Worm (Caenorhabditis elegans) whole organism, L3 larva: ENCODE results near the gene F54C8.7.

Experiments used
- ZK546.5 ChIP-seq: sonication (generic microtip); optimal IDR thresholded peaks from 2 replicates; lab custom pipeline; 2017; ENCODE audit warnings: missing biosample characterization, missing genetic modification characterization
- aly-2 ChIP-seq: fragments of 150-350 bp; optimal IDR thresholded peaks from 2 replicates; lab custom pipeline; 2014; ENCODE audit warnings: missing biosample characterization, missing genetic modification characterization
- ama-1 ChIP-seq: fragments of 150-350 bp; optimal IDR thresholded peaks from 2 replicates; lab custom pipeline; 2018
- ceh-28 ChIP-seq: fragments of 150-350 bp; optimal IDR thresholded peaks from 2 replicates; lab custom pipeline; 2014; ENCODE audit warnings: missing biosample characterization, missing genetic modification reagents, missing genetic modification characterization
- ceh-9 ChIP-seq: sonication (generic microtip); optimal IDR thresholded peaks from 2 replicates; lab custom pipeline; 2018; ENCODE audit warnings: missing biosample characterization, missing genetic modification characterization
- daf-12 ChIP-seq: fragments of 150-350 bp; optimal IDR thresholded peaks from 2 replicates; lab custom pipeline; 2014; ENCODE audit warnings: missing biosample characterization, missing genetic modification reagents, missing genetic modification characterization
- egl-5 ChIP-seq: fragments of 150-350 bp; optimal IDR thresholded peaks from 2 replicates; lab custom pipeline; 2017; ENCODE audit warnings: missing biosample characterization, missing genetic modification reagents, missing genetic modification characterization, inconsistent platforms
- elt-1 ChIP-seq: fragments of 150-350 bp; optimal IDR thresholded peaks from 2 replicates; lab custom pipeline; 2014; ENCODE audit warnings: missing biosample characterization, missing genetic modification characterization
- elt-2 ChIP-seq: sonication (generic microtip); optimal IDR thresholded peaks from 2 replicates; lab custom pipeline; 2016; ENCODE audit warnings: missing genetic modification reagents, mild to moderate bottlenecking, missing genetic modification characterization, missing compliant biosample characterization
- eor-1 ChIP-seq, 2 experiments: fragments of 150-350 bp; optimal IDR thresholded peaks; 2 replicates each; lab custom pipeline; 2014 to 2018; ENCODE audit warnings: missing biosample characterization in 2 of 2, missing genetic modification characterization in 2 of 2
- fos-1 ChIP-seq: fragments of 150-350 bp; optimal IDR thresholded peaks from 2 replicates; lab custom pipeline; 2014; ENCODE audit warnings: missing biosample characterization, missing genetic modification characterization
- hmg-11 ChIP-seq: sonication (generic microtip); optimal IDR thresholded peaks from 2 replicates; lab custom pipeline; 2016; ENCODE audit warnings: missing genetic modification characterization, missing compliant biosample characterization
- jun-1 ChIP-seq: fragments of 150-350 bp; optimal IDR thresholded peaks from 2 replicates; lab custom pipeline; 2014; ENCODE audit warnings: missing biosample characterization, missing genetic modification reagents, missing genetic modification characterization
- lin-15B ChIP-seq: fragments of 150-350 bp; optimal IDR thresholded peaks from 2 replicates; lab custom pipeline; 2014; ENCODE audit warnings: missing biosample characterization, missing genetic modification characterization
- lsy-12 ChIP-seq: sonication (generic microtip); optimal IDR thresholded peaks from 2 replicates; lab custom pipeline; 2016; ENCODE audit warnings: mild to moderate bottlenecking, missing genetic modification characterization, missing compliant biosample characterization
- mml-1 ChIP-seq: fragments of 150-350 bp; sonication (generic microtip); optimal IDR thresholded peaks from 3 replicates; lab custom pipeline; 2014; ENCODE audit warnings: missing biosample characterization, missing genetic modification characterization
- nfya-1 ChIP-seq: sonication (generic microtip); optimal IDR thresholded peaks from 2 replicates; lab custom pipeline; 2017; ENCODE audit warnings: missing genetic modification characterization, mild to moderate bottlenecking, missing compliant biosample characterization, antibody characterized with exemption, moderate library complexity; ENCODE audit not compliant: insufficient read depth
- nhr-23 ChIP-seq: fragments of 150-350 bp; optimal IDR thresholded peaks from 2 replicates; lab custom pipeline; 2014; ENCODE audit warnings: missing biosample characterization, missing genetic modification reagents, missing genetic modification characterization
- nhr-25 ChIP-seq: sonication (generic microtip); optimal IDR thresholded peaks from 2 replicates; lab custom pipeline; 2017; ENCODE audit warnings: missing biosample characterization, missing genetic modification characterization
- nhr-28 ChIP-seq: fragments of 150-350 bp; optimal IDR thresholded peaks from 2 replicates; lab custom pipeline; 2014; ENCODE audit warnings: missing biosample characterization, missing genetic modification characterization
- nhr-67 ChIP-seq: fragments of 150-350 bp; optimal IDR thresholded peaks from 2 replicates; lab custom pipeline; 2014; ENCODE audit warnings: missing biosample characterization, missing genetic modification characterization
- nhr-77 ChIP-seq: fragments of 150-350 bp; optimal IDR thresholded peaks from 2 replicates; lab custom pipeline; 2014; ENCODE audit warnings: missing biosample characterization, missing genetic modification characterization
- pha-4 ChIP-seq: fragments of 150-350 bp; optimal IDR thresholded peaks from 2 replicates; lab custom pipeline; 2014; ENCODE audit warnings: missing biosample characterization, missing genetic modification reagents, missing genetic modification characterization
- pqm-1 ChIP-seq: fragments of 150-350 bp; optimal IDR thresholded peaks from 2 replicates; lab custom pipeline; 2017; ENCODE audit warnings: missing biosample characterization, missing genetic modification characterization, inconsistent platforms
- snpc-4 ChIP-seq: fragments of 150-350 bp; optimal IDR thresholded peaks from 2 replicates; lab custom pipeline; 2014; ENCODE audit warnings: missing biosample characterization, missing genetic modification characterization
- unc-39 ChIP-seq: sonication (generic microtip); optimal IDR thresholded peaks from 4 replicates; lab custom pipeline; 2017; ENCODE audit warnings: missing biosample characterization, missing genetic modification characterization
- zag-1 ChIP-seq: fragments of 150-350 bp; optimal IDR thresholded peaks from 2 replicates; lab custom pipeline; 2014; ENCODE audit warnings: missing biosample characterization, missing genetic modification characterization
- ztf-11 ChIP-seq: fragments of 150-350 bp; optimal IDR thresholded peaks from 2 replicates; lab custom pipeline; 2014; ENCODE audit warnings: missing biosample characterization, missing genetic modification characterization

F54C8.7 gene

ce11 chrIII:9496083-9496482, 42.2 kb upstream of the F54C8.7 start:
- TF ChIP-seq ceh-9 (tag; lab: Kevin White, UChicago) (no peak), nhr-67 (no peak)

- TF ChIP-seq zag-1 (tag; lab: Kevin White, UChicago): no peak
- TF ChIP-seq nhr-25 (tag; lab: Kevin White, UChicago): no peak
- no peak for TF ChIP-seq elt-1 (tag; lab: Kevin White, UChicago)
- TF ChIP-seq ceh-28: no peak
- no peak for TF ChIP-seq ama-1 (lab: Kevin White, UChicago)
Measured at ce11 chrIII:9494209-9494608, 40.3 kb upstream of the F54C8.7 start.

ce11 chrIII:9490783-9491547, 37.1 kb upstream of the F54C8.7 start, which contains the start of the genes dars-1 and ctr-9:
Gene dars-1, minus strand, starts transcription at chrIII:9491215.
Gene ctr-9, plus strand, starts transcription at chrIII:9491396.
- TF ChIP-seq nfya-1 (tag; lab: Kevin White, UChicago) (peak; percentile 37), snpc-4 (tag; lab: Kevin White, UChicago) (no peak), pqm-1 (tag; lab: Kevin White, UChicago) (no peak), ztf-11 (tag; lab: Kevin White, UChicago) (no peak), lin-15B (peak; percentile 28), jun-1 (tag; lab: Kevin White, UChicago) (no peak), aly-2 (tag; lab: Kevin White, UChicago) (no peak), nhr-23 (peak; percentile 9), pha-4 (peak; percentile 65), hmg-11 (tag; lab: Kevin White, UChicago) (peak; percentile 3)
- TF ChIP-seq, all 47 proteins: peak for 5

- TF ChIP-seq aly-2 (tag; lab: Kevin White, UChicago) (no peak), unc-39 (tag; lab: Kevin White, UChicago) (no peak), lsy-12 (tag; lab: Kevin White, UChicago) (no peak), pqm-1 (tag; lab: Kevin White, UChicago) (no peak)
Measured at ce11 chrIII:9489798-9490197, 35.9 kb upstream of the F54C8.7 start.

ce11 chrIII:9488431-9488830, 34.6 kb upstream of the F54C8.7 start, which contains the start of gene nlp-36:
Gene nlp-36, plus strand, starts transcription at chrIII:9488731.
- TF ChIP-seq ztf-11 (tag; lab: Kevin White, UChicago): no peak
- no peak for TF ChIP-seq hmg-11 (tag; lab: Kevin White, UChicago)
- TF ChIP-seq eor-1 (tag; optimal IDR thresholded peaks at IDR 0.05; lab: Kevin White, UChicago): no peak
- no peak for TF ChIP-seq nhr-77 (tag; lab: Kevin White, UChicago)

ce11 chrIII:9488027-9488426, 34.2 kb upstream of the F54C8.7 start:
- no peak for TF ChIP-seq lin-15B
- no peak for TF ChIP-seq nfya-1 (tag; lab: Kevin White, UChicago)
- no peak for TF ChIP-seq pha-4
- no peak for TF ChIP-seq mml-1 (tag; lab: Kevin White, UChicago)
- no peak for TF ChIP-seq fos-1 (tag; lab: Kevin White, UChicago)
- no peak for TF ChIP-seq nhr-77 (tag; lab: Kevin White, UChicago)
- TF ChIP-seq nhr-28 (tag; lab: Kevin White, UChicago): no peak
- TF ChIP-seq, all 47 proteins: peak for 0

DNA sequence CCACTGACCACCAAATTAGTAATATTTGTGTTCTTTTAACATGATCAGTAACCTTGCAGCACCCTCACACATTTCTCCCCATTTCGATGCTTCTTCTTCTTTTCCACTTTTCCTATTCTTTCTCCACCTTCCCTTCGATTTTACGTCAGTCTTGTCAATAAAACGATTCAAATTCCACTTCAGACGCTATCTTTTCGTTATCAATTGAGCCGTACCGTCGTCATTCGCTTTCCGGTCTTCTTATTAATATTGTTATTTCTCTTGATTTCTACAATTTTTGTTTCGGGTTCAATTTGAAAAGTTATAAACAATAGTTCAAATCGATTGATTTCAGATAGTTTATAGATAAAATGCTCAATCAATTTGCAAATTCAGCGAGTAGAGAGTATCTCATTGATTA, 33.6 kb upstream of the F54C8.7 start:
- no peak for TF ChIP-seq ZK546.5 (tag; lab: Kevin White, UChicago)
- no peak for TF ChIP-seq snpc-4 (tag; lab: Kevin White, UChicago)
- no peak for TF ChIP-seq egl-5
- TF ChIP-seq jun-1 (tag; lab: Kevin White, UChicago): peak; percentile 10
- peak; percentile 7 for TF ChIP-seq ceh-28
- no peak for TF ChIP-seq daf-12
- no peak for TF ChIP-seq ama-1 (lab: Kevin White, UChicago)
- TF ChIP-seq mml-1 (tag; lab: Kevin White, UChicago): no peak
- TF ChIP-seq ceh-9 (tag; lab: Kevin White, UChicago): no peak
- TF ChIP-seq pha-4: peak; percentile 72
- peak; percentile 87 for TF ChIP-seq pqm-1 (tag; lab: Kevin White, UChicago)
- TF ChIP-seq elt-2 (tag; lab: Kevin White, UChicago): peak; percentile 81
- TF ChIP-seq, all 47 proteins: peak for 5
